Fruit fly (Drosophila melanogaster): ENCODE data around the gene CG1523.

- TF ChIP-seq jing (GFP tag; optimal IDR thresholded peaks at IDR 0.05) (no peak), CG18011 (GFP tag; optimal IDR thresholded peaks at IDR 0.05) (no peak), CG8765 (GFP tag; IDR thresholded peaks at IDR 0.05) (no peak), CHES-1-like (GFP tag; optimal IDR thresholded peaks at IDR 0.05) (no peak), tio (GFP tag; optimal IDR thresholded peaks at IDR 0.05) (no peak), insv (GFP tag; optimal IDR thresholded peaks at IDR 0.05) (no peak), CG6791 (GFP tag; IDR thresholded peaks at IDR 0.05; ENCODE audit: partially characterized antibody) (peak; percentile 37; the same call in 1 of the 3 replicates), lbe (GFP tag; optimal IDR thresholded peaks at IDR 0.05) (peak; percentile 74), chif (GFP tag; optimal IDR thresholded peaks at IDR 0.05) (no peak)
Observed at dm6 chr3R:28861309-28862157, 42.1 kb upstream of the CG1523 start.
